Fruit fly (Drosophila melanogaster) whole organism, embryonic: ENCODE measurements around the gene CG6006.

Experiments used
- Abd-B ChIP-seq: fragments of 200-800 bp; sonication (Bioruptor generic); optimal IDR thresholded peaks from 2 replicates; lab custom pipeline; 2018; ENCODE audit warnings: missing biosample characterization, mild to moderate bottlenecking, missing genetic modification characterization, moderate library complexity
- B-H1 ChIP-seq: fragments of 200-800 bp; sonication (Bioruptor generic); IDR thresholded peaks from 3 replicates; pipeline ENCODE4 v1.3.6; 2022; ENCODE audit warnings: missing biosample characterization, missing genetic modification characterization
- CG11504 ChIP-seq: fragments of 200-800 bp; sonication (Bioruptor generic); optimal IDR thresholded peaks from 3 replicates; lab custom pipeline; 2019; ENCODE audit warnings: missing biosample characterization, mild to moderate bottlenecking, missing genetic modification characterization, moderate library complexity
- CG11560 ChIP-seq: fragments of 200-800 bp; sonication (Bioruptor generic); IDR thresholded peaks from 3 replicates; pipeline ENCODE4 v1.3.6; 2022; ENCODE audit warnings: missing biosample characterization, missing genetic modification characterization
- CG11695 ChIP-seq: fragments of 200-800 bp; sonication (Bioruptor generic); IDR thresholded peaks from 3 replicates; pipeline ENCODE4 v1.3.6; 2022; ENCODE audit warnings: missing biosample characterization, missing genetic modification characterization
- CG14860 ChIP-seq: fragments of 200-800 bp; sonication (Bioruptor generic); IDR thresholded peaks from 3 replicates; pipeline ENCODE4 v1.3.6; 2022; ENCODE audit warnings: missing biosample characterization, missing genetic modification characterization; ENCODE audit not compliant: partially characterized antibody
- CG15514 ChIP-seq: fragments of 200-800 bp; sonication (Bioruptor generic); optimal IDR thresholded peaks from 3 replicates; lab custom pipeline; 2017; ENCODE audit warnings: missing biosample characterization, missing genetic modification characterization, mild to moderate bottlenecking, moderate library complexity, missing genetic modification reagents
- CG15601 ChIP-seq: fragments of 200-800 bp; sonication (Bioruptor generic); optimal IDR thresholded peaks from 3 replicates; lab custom pipeline; 2019; ENCODE audit warnings: missing biosample characterization, mild to moderate bottlenecking, missing genetic modification characterization, moderate library complexity
- CG1603 ChIP-seq: fragments of 200-800 bp; sonication (Bioruptor generic); optimal IDR thresholded peaks from 2 replicates; lab custom pipeline; 2019; ENCODE audit warnings: missing biosample characterization, mild to moderate bottlenecking, missing genetic modification characterization, moderate library complexity
- CG17328 ChIP-seq: fragments of 200-800 bp; sonication (Bioruptor generic); IDR thresholded peaks from 2 replicates; pipeline ENCODE4 v1.3.6; 2022; ENCODE audit warnings: missing biosample characterization, missing genetic modification characterization
- CG17359 ChIP-seq: fragments of 200-800 bp; sonication (Bioruptor generic); optimal IDR thresholded peaks from 3 replicates; lab custom pipeline; 2018; ENCODE audit warnings: missing biosample characterization, mild to moderate bottlenecking, missing genetic modification characterization, moderate library complexity
- CG17912 ChIP-seq: fragments of 200-800 bp; sonication (Bioruptor generic); optimal IDR thresholded peaks from 2 replicates; lab custom pipeline; 2018; ENCODE audit warnings: missing biosample characterization, mild to moderate bottlenecking, missing genetic modification characterization
- CG18476 ChIP-seq: fragments of 200-800 bp; sonication (Bioruptor generic); optimal IDR thresholded peaks from 2 replicates; lab custom pipeline; 2016; ENCODE audit warnings: missing biosample characterization, mild to moderate bottlenecking, missing genetic modification characterization
- CG3281 ChIP-seq: fragments of 200-800 bp; sonication (Bioruptor generic); optimal IDR thresholded peaks from 3 replicates; lab custom pipeline; 2017; ENCODE audit warnings: missing biosample characterization, mild to moderate bottlenecking, missing genetic modification characterization
- CG3847 ChIP-seq: fragments of 200-800 bp; sonication (Bioruptor generic); IDR thresholded peaks from 2 replicates; pipeline ENCODE4 v1.3.6; 2022; ENCODE audit warnings: missing biosample characterization, missing genetic modification characterization
- CG4328 ChIP-seq: fragments of 200-800 bp; sonication (Bioruptor generic); optimal IDR thresholded peaks from 3 replicates; lab custom pipeline; 2017; ENCODE audit warnings: missing biosample characterization, missing genetic modification reagents, missing genetic modification characterization
- CG4707 ChIP-seq: fragments of 200-800 bp; sonication (Bioruptor generic); optimal IDR thresholded peaks from 2 replicates; lab custom pipeline; 2018; ENCODE audit warnings: missing biosample characterization, mild to moderate bottlenecking, missing genetic modification characterization, moderate library complexity
- CG4730 ChIP-seq: fragments of 200-800 bp; sonication (Bioruptor generic); IDR thresholded peaks from 2 replicates; pipeline ENCODE4 v1.3.6; 2022; ENCODE audit warnings: missing biosample characterization, missing genetic modification characterization
- CG5180 ChIP-seq: fragments of 200-800 bp; sonication (Bioruptor generic); optimal IDR thresholded peaks from 3 replicates; lab custom pipeline; 2017; ENCODE audit warnings: missing biosample characterization, missing genetic modification characterization, mild to moderate bottlenecking, moderate library complexity, missing genetic modification reagents
- CG5953 ChIP-seq: fragments of 200-800 bp; sonication (Bioruptor generic); IDR thresholded peaks from 2 replicates; pipeline ENCODE4 v1.3.6; 2022; ENCODE audit warnings: missing biosample characterization, missing genetic modification characterization
- CG6254 ChIP-seq: fragments of 200-800 bp; sonication (Bioruptor generic); optimal IDR thresholded peaks from 3 replicates; lab custom pipeline; 2017; ENCODE audit warnings: mild to moderate bottlenecking, missing biosample characterization, missing genetic modification reagents, missing genetic modification characterization
- CG7839 ChIP-seq: fragments of 200-800 bp; sonication (Bioruptor generic); optimal IDR thresholded peaks from 3 replicates; lab custom pipeline; 2018; ENCODE audit warnings: missing biosample characterization, mild to moderate bottlenecking, missing genetic modification characterization, moderate library complexity
- CG8924 ChIP-seq: fragments of 200-800 bp; optimal IDR thresholded peaks from 3 replicates; lab custom pipeline; 2019; ENCODE audit warnings: missing biosample characterization, mild to moderate bottlenecking, missing genetic modification characterization, moderate library complexity
- CG9727 ChIP-seq: fragments of 200-800 bp; sonication (Bioruptor generic); optimal IDR thresholded peaks from 3 replicates; lab custom pipeline; 2017; ENCODE audit warnings: missing biosample characterization, mild to moderate bottlenecking, missing genetic modification characterization
- CoRest ChIP-seq: fragments of 200-800 bp; sonication (Bioruptor generic); optimal IDR thresholded peaks from 3 replicates; lab custom pipeline; 2018; ENCODE audit warnings: missing biosample characterization, mild to moderate bottlenecking, missing genetic modification characterization, moderate library complexity
- Hr78 ChIP-seq, 2 experiments: fragments of 200-800 bp in 1 of 2; fragments of >200 bp in 1 of 2; sonication (Bioruptor generic) in 1 of 2; optimal IDR thresholded peaks; 2 replicates each; lab custom pipeline; 2017 to 2019; ENCODE audit warnings: missing biosample characterization in 2 of 2, missing genetic modification characterization in 2 of 2, mild to moderate bottlenecking in 1 of 2, moderate library complexity in 1 of 2
- Med ChIP-seq: fragments of 200-800 bp; sonication (Bioruptor generic); peaks from one replicate; lab custom pipeline; 2016; ENCODE audit warnings: missing biosample characterization, missing genetic modification characterization, mild to moderate bottlenecking, inconsistent platforms, moderate library complexity
- Nf-YC ChIP-seq: fragments of 200-800 bp; optimal IDR thresholded peaks from 3 replicates; lab custom pipeline; 2019; ENCODE audit warnings: missing biosample characterization, mild to moderate bottlenecking, missing genetic modification characterization, moderate library complexity
- NfI ChIP-seq: fragments of 200-800 bp; sonication (Bioruptor generic); optimal IDR thresholded peaks from 3 replicates; lab custom pipeline; 2018; ENCODE audit warnings: missing biosample characterization, mild to moderate bottlenecking, missing genetic modification characterization, moderate library complexity
- Pdp1 ChIP-seq, 2 experiments: fragments of 200-800 bp; sonication (Bioruptor generic); optimal IDR thresholded peaks; 3 replicates each; lab custom pipeline; 2016; ENCODE audit warnings: missing biosample characterization in 2 of 2, missing genetic modification characterization in 2 of 2, mild to moderate bottlenecking in 1 of 2, moderate library complexity in 1 of 2
- Poxn ChIP-seq: fragments of 200-800 bp; sonication (Bioruptor generic); IDR thresholded peaks from 2 replicates; pipeline ENCODE4 v1.3.6; 2022; ENCODE audit warnings: missing biosample characterization, missing genetic modification characterization
- ab ChIP-seq: fragments of 200-800 bp; sonication (Bioruptor generic); optimal IDR thresholded peaks from 2 replicates; lab custom pipeline; 2016; ENCODE audit warnings: missing biosample characterization, missing genetic modification characterization
- aop ChIP-seq: fragments of 200-800 bp; sonication (Bioruptor generic); IDR thresholded peaks from 2 replicates; pipeline ENCODE4 v1.3.6; 2022; ENCODE audit warnings: missing biosample characterization, missing genetic modification characterization
- cas ChIP-seq: fragments of 200-800 bp; sonication (Bioruptor generic); IDR thresholded peaks from 2 replicates; pipeline ENCODE4 v1.3.6; 2022; ENCODE audit warnings: missing biosample characterization, missing genetic modification characterization
- cato ChIP-seq: fragments of 200-800 bp; sonication (Bioruptor generic); optimal IDR thresholded peaks from 2 replicates; lab custom pipeline; 2016; ENCODE audit warnings: missing biosample characterization, missing genetic modification characterization, borderline replicate concordance
- caup ChIP-seq: fragments of 200-800 bp; sonication (Bioruptor generic); optimal IDR thresholded peaks from 3 replicates; lab custom pipeline; 2017; ENCODE audit warnings: missing biosample characterization, mild to moderate bottlenecking, missing genetic modification characterization, moderate library complexity; ENCODE audit not compliant: severe bottlenecking
- chm ChIP-seq: fragments of 200-800 bp; sonication (Bioruptor generic); IDR thresholded peaks from 2 replicates; pipeline ENCODE4 v1.3.6; 2022; ENCODE audit warnings: missing biosample characterization, missing genetic modification characterization
- cwo ChIP-seq: fragments of 200-800 bp; sonication (Bioruptor generic); optimal IDR thresholded peaks from 3 replicates; lab custom pipeline; 2017; ENCODE audit warnings: missing biosample characterization, missing genetic modification characterization, mild to moderate bottlenecking, moderate library complexity, missing genetic modification reagents
- dmrt11E ChIP-seq: fragments of 200-800 bp; sonication (Bioruptor generic); optimal IDR thresholded peaks from 3 replicates; lab custom pipeline; 2018; ENCODE audit warnings: missing biosample characterization, mild to moderate bottlenecking, missing genetic modification characterization, moderate library complexity
- ewg ChIP-seq: fragments of 200-800 bp; sonication (Bioruptor generic); optimal IDR thresholded peaks from 3 replicates; lab custom pipeline; 2017; ENCODE audit warnings: mild to moderate bottlenecking, missing biosample characterization, missing genetic modification reagents, missing genetic modification characterization
- fd64A ChIP-seq: fragments of 200-800 bp; sonication (Bioruptor generic); optimal IDR thresholded peaks from 3 replicates; lab custom pipeline; 2018; ENCODE audit warnings: missing biosample characterization, mild to moderate bottlenecking, missing genetic modification characterization
- gem ChIP-seq: fragments of 200-800 bp; sonication (Bioruptor generic); optimal IDR thresholded peaks from 2 replicates; lab custom pipeline; 2019; ENCODE audit warnings: missing biosample characterization, mild to moderate bottlenecking, missing genetic modification characterization, moderate library complexity
- gro ChIP-seq: fragments of 200-800 bp; sonication (Bioruptor generic); optimal IDR thresholded peaks from 2 replicates; lab custom pipeline; 2016; ENCODE audit warnings: missing biosample characterization, missing genetic modification characterization
- kay ChIP-seq: fragments of 200-800 bp; sonication (Bioruptor generic); optimal IDR thresholded peaks from 2 replicates; lab custom pipeline; 2016; ENCODE audit warnings: missing biosample characterization, missing genetic modification characterization
- pum ChIP-seq: fragments of 200-800 bp; sonication (Bioruptor generic); optimal IDR thresholded peaks from 2 replicates; lab custom pipeline; 2016; ENCODE audit warnings: missing biosample characterization, missing genetic modification characterization
- schlank ChIP-seq: fragments of 200-800 bp; sonication (Bioruptor generic); optimal IDR thresholded peaks from 2 replicates; lab custom pipeline; 2018; ENCODE audit warnings: missing biosample characterization, mild to moderate bottlenecking, missing genetic modification characterization
- sens-2 ChIP-seq: fragments of 200-800 bp; sonication (Bioruptor generic); IDR thresholded peaks from 2 replicates; pipeline ENCODE4 v1.3.6; 2022; ENCODE audit warnings: missing biosample characterization, missing genetic modification characterization
- sr ChIP-seq: fragments of 200-800 bp; sonication (Bioruptor generic); IDR thresholded peaks from 3 replicates; pipeline ENCODE4 v1.3.6; 2022; ENCODE audit warnings: missing biosample characterization, missing genetic modification characterization
- tio ChIP-seq: fragments of 200-800 bp; sonication (Bioruptor generic); optimal IDR thresholded peaks from 2 replicates; lab custom pipeline; 2017; ENCODE audit warnings: missing biosample characterization, missing genetic modification characterization, inconsistent platforms
- ttk ChIP-seq: fragments of 200-800 bp; sonication (Bioruptor generic); IDR thresholded peaks from 2 replicates; pipeline ENCODE4 v2.1.2; 2022; ENCODE audit warnings: missing biosample characterization, missing genetic modification characterization
- zfh1 ChIP-seq: fragments of 200-800 bp; sonication (Bioruptor generic); IDR thresholded peaks from 3 replicates; pipeline ENCODE4 v1.3.6; 2022; ENCODE audit warnings: missing biosample characterization, missing genetic modification characterization

CG6006 gene

DNA sequence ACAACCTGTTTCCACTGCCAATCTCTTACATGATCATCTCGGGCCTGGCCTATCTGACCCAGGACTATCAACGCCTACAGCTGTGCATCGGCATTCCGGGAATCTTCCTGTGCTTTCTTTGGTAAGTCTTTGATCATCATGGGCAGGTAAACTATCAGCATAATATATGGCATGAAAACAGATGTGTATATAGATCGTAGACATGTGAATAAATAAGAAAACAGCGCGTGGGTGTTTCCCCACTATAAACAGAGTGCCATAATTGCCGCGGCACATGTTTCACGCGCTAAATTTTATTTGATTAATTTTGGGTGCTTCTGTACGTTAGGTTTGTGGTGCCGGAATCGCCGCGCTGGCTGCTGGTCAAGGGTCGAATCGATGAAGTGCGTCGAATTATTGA, 13.3 kb downstream of the CG6006 start (continued):
- no peak for TF ChIP-seq CG3847 (GFP tag; lab: Robert Waterston, UW)
- no peak for TF ChIP-seq CG11504 (tag; lab: Kevin White, UChicago)
- no peak for TF ChIP-seq dmrt11E (tag; lab: Kevin White, UChicago)
- peak; percentile 5 for TF ChIP-seq CG4328
- TF ChIP-seq Hr78 (GFP tag; optimal IDR thresholded peaks at IDR 0.05; lab: Kevin White, UChicago) = no peak
- no peak for TF ChIP-seq Pdp1 (GFP tag; optimal IDR thresholded peaks at IDR 0.05; lab: Kevin White, UChicago)
- TF ChIP-seq CoRest = no peak
- no peak for TF ChIP-seq aop (GFP tag; lab: Robert Waterston, UW)
- peak; percentile 66 for TF ChIP-seq Med (GFP tag; lab: Kevin White, UChicago)
- TF ChIP-seq CG4730 (GFP tag; lab: Robert Waterston, UW) = no peak
- no peak for TF ChIP-seq Abd-B (GFP tag; lab: Kevin White, UChicago)
- TF ChIP-seq fd64A (GFP tag; lab: Kevin White, UChicago) = no peak
- peak; percentile 27 for TF ChIP-seq cwo
- no peak for TF ChIP-seq CG9727
- TF ChIP-seq Poxn = no peak
- TF ChIP-seq gro (GFP tag; lab: Kevin White, UChicago) = no peak
- no peak for TF ChIP-seq CG6254 (GFP tag; lab: Kevin White, UChicago)
- no peak for TF ChIP-seq ab
- no peak for TF ChIP-seq pum (GFP tag; lab: Kevin White, UChicago)
- TF ChIP-seq tio (GFP tag; lab: Kevin White, UChicago) = no peak
- TF ChIP-seq ewg (GFP tag; lab: Kevin White, UChicago) = no peak
- TF ChIP-seq cato (GFP tag; lab: Kevin White, UChicago) = no peak
- peak; percentile 30 for TF ChIP-seq CG15514
- no peak for TF ChIP-seq kay (GFP tag; lab: Kevin White, UChicago)
- TF ChIP-seq ttk = no peak
- TF ChIP-seq CG14860 (GFP tag; lab: Robert Waterston, UW) = no peak
- no peak for TF ChIP-seq B-H1 (GFP tag; lab: Robert Waterston, UW)
- peak; percentile 45 for TF ChIP-seq CG3281 (GFP tag; lab: Kevin White, UChicago)
- TF ChIP-seq CG8924 (tag; lab: Kevin White, UChicago) = no peak
- no peak for TF ChIP-seq CG11560 (tag; lab: Robert Waterston, UW)
- TF ChIP-seq CG17912 (GFP tag; lab: Kevin White, UChicago) = no peak
- TF ChIP-seq CG7839 = no peak
- TF ChIP-seq sr (GFP tag; lab: Robert Waterston, UW) = 0 out of 3 replicates have a peak, but pooled peaks have one; percentile 14
- TF ChIP-seq CG1603 (tag; lab: Kevin White, UChicago) = no peak
- no peak for TF ChIP-seq chm (GFP tag; lab: Robert Waterston, UW)
- TF ChIP-seq CG5953 (GFP tag; lab: Robert Waterston, UW) = no peak
- TF ChIP-seq NfI (GFP tag; lab: Kevin White, UChicago) = no peak
- TF ChIP-seq CG4707 (GFP tag; lab: Kevin White, UChicago) = no peak
- TF ChIP-seq cas (GFP tag; lab: Robert Waterston, UW) = no peak
- TF ChIP-seq zfh1 (GFP tag; lab: Robert Waterston, UW) = no peak
- no peak for TF ChIP-seq CG5180 (GFP tag; lab: Kevin White, UChicago)
- TF ChIP-seq CG18476 = no peak
- peak; percentile 39 for TF ChIP-seq schlank (tag; lab: Kevin White, UChicago)
- no peak for TF ChIP-seq CG17359
- peak; percentile 34 for TF ChIP-seq caup (GFP tag; lab: Kevin White, UChicago)
- no peak for TF ChIP-seq Nf-YC (tag; lab: Kevin White, UChicago)
- TF ChIP-seq CG15601 = no peak
- TF ChIP-seq CG17328 (GFP tag; lab: Robert Waterston, UW) = no peak
- TF ChIP-seq CG11695 (GFP tag; lab: Robert Waterston, UW) = no peak
- no peak for TF ChIP-seq sens-2 (GFP tag; lab: Robert Waterston, UW)
- TF ChIP-seq gem (tag; lab: Kevin White, UChicago) = no peak
